Worm (Caenorhabditis elegans): ENCODE results near the gene Y41G9A.5.

DNA sequence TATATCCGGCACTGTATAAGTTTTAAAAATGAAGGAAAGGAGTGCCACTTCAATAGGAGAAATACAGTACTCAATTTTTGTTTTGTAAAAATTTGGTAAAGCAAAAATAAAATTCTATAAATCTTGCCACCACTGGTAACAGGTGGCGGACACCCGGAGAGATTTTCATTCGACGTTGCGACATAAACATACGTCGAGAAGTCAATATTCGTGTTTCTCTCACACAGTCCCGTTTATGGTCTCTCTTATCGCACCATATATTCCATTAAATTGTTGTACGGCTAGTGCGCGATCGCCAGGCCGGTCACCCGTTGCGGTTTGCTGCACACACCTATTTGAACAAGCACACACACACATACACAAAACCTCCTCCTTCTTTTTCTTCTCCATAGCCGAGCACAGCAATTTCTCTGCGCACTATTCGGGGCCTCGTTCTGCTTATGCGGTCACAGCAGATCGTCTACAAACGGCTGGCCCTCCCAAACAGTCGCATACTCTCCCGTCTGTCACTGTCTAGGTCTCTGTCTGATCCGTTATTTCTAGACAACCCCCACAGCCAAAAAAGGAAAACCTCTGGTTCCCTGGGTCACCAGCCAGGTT lies 45.5 kb upstream of the Y41G9A.5 start:
- no peak for TF ChIP-seq nhr-76 (tag; optimal IDR thresholded peaks at IDR 0.05)
- TF ChIP-seq lin-13 (tag; optimal IDR thresholded peaks at IDR 0.05) = no peak
- no peak for TF ChIP-seq elt-3 (tag; optimal IDR thresholded peaks at IDR 0.05)
- no peak for TF ChIP-seq unc-62 (GFP tag; optimal IDR thresholded peaks at IDR 0.05)
- TF ChIP-seq nhr-12 (tag; optimal IDR thresholded peaks at IDR 0.05) = no peak
- TF ChIP-seq zip-8 (tag; optimal IDR thresholded peaks at IDR 0.05) = no peak
- TF ChIP-seq ztf-11 (tag; optimal IDR thresholded peaks at IDR 0.05) = no peak
- TF ChIP-seq lsy-2 (tag; optimal IDR thresholded peaks at IDR 0.05) = no peak
- no peak for TF ChIP-seq snpc-4 (tag; optimal IDR thresholded peaks at IDR 0.05)
- no peak for TF ChIP-seq nhr-28 (tag; optimal IDR thresholded peaks at IDR 0.05)
- no peak for TF ChIP-seq bed-3 (GFP tag; optimal IDR thresholded peaks at IDR 0.05)

Measured in whole organism, mixed stage, embryonic.